Fruit fly (Drosophila melanogaster): Measurements from ENCODE around the gene Mt2.

Mt2 gene

dm6 chr2L:12093652-12094051 is 2.7 kb upstream of the Mt2 start:
- TF ChIP-seq E2f2 (GFP tag; IDR thresholded peaks at IDR 0.05) (peak; percentile 77), ind (GFP tag; optimal IDR thresholded peaks at IDR 0.05) (no peak), CG9797 (GFP tag; optimal IDR thresholded peaks at IDR 0.05) (peak; percentile 98), crp (GFP tag; optimal IDR thresholded peaks at IDR 0.05) (peak in 1 of 2 experiments; percentile 45), chm (GFP tag; IDR thresholded peaks at IDR 0.05) (no peak), Dp (GFP tag; optimal IDR thresholded peaks at IDR 0.05) (peak; percentile 75), CG15514 (GFP tag; optimal IDR thresholded peaks at IDR 0.05) (peak; percentile 85), corto (GFP tag; optimal IDR thresholded peaks at IDR 0.05) (no peak), CG4424 (GFP tag; optimal IDR thresholded peaks at IDR 0.05) (no peak), Med (GFP tag) (peak; percentile 53), YL-1 (GFP tag; optimal IDR thresholded peaks at IDR 0.05) (peak; percentile 72), tll (GFP tag; optimal IDR thresholded peaks at IDR 0.05) (peak in 1 of 2 experiments; percentile 72), cg (GFP tag; optimal IDR thresholded peaks at IDR 0.05) (no peak), CG12104 (GFP tag; optimal IDR thresholded peaks at IDR 0.05) (no peak), CG31224 (GFP tag; IDR thresholded peaks at IDR 0.05) (no peak), HmgZ (tag; optimal IDR thresholded peaks at IDR 0.05) (peak; percentile 69), stc (GFP tag; IDR thresholded peaks at IDR 0.05) (no peak), shn (GFP tag; optimal IDR thresholded peaks at IDR 0.05) (no peak), CG30431 (GFP tag; optimal IDR thresholded peaks at IDR 0.05) (no peak), Mad (GFP tag; optimal IDR thresholded peaks at IDR 0.05) (no peak), BtbVII (GFP tag; optimal IDR thresholded peaks at IDR 0.05) (no peak), wek (GFP tag; optimal IDR thresholded peaks at IDR 0.05) (no peak), trem (tag; optimal IDR thresholded peaks at IDR 0.05) (peak; percentile 53), yki (optimal IDR thresholded peaks at IDR 0.05) (no peak), CG6791 (GFP tag; IDR thresholded peaks at IDR 0.05; ENCODE audit: partially characterized antibody) (no peak), HLH3B (GFP tag; IDR thresholded peaks at IDR 0.05) (no peak), gcm (GFP tag; optimal IDR thresholded peaks at IDR 0.05) (no peak), C15 (GFP tag; IDR thresholded peaks at IDR 0.05) (no peak), CG16813 (GFP tag; IDR thresholded peaks at IDR 0.05; ENCODE audit: partially characterized antibody) (no peak), CG1603 (tag; optimal IDR thresholded peaks at IDR 0.05) (peak; percentile 74), CG12219 (GFP tag; optimal IDR thresholded peaks at IDR 0.05) (no peak), Rfx (GFP tag; IDR thresholded peaks at IDR 0.05) (peak; percentile 15; the same call in 1 of the 2 replicates), gsb (GFP tag; IDR thresholded peaks at IDR 0.05) (no peak), gt (GFP tag; IDR thresholded peaks at IDR 0.05) (no peak), CG2129 (GFP tag; IDR thresholded peaks at IDR 0.05; ENCODE audit: partially characterized antibody) (no peak), CG8359 (GFP tag; optimal IDR thresholded peaks at IDR 0.05; ENCODE audit: borderline replicate concordance) (no peak), CG3407 (GFP tag; optimal IDR thresholded peaks at IDR 0.05) (no peak), CG3163 (GFP tag; optimal IDR thresholded peaks at IDR 0.05) (no peak), CG31388 (GFP tag; optimal IDR thresholded peaks at IDR 0.05) (no peak), chinmo (GFP tag; IDR thresholded peaks at IDR 0.05; ENCODE audit: partially characterized antibody) (no peak), CG5953 (GFP tag; IDR thresholded peaks at IDR 0.05) (no peak), gsb-n (tag; optimal IDR thresholded peaks at IDR 0.05) (no peak), CG9215 (GFP tag; IDR thresholded peaks at IDR 0.05) (no peak), Nf-YA (GFP tag; IDR thresholded peaks at IDR 0.05) (no peak), CrebB (tag; optimal IDR thresholded peaks at IDR 0.05) (no peak), CG2116 (GFP tag; optimal IDR thresholded peaks at IDR 0.05) (peak; percentile 48), abd-A (tag; optimal IDR thresholded peaks at IDR 0.05) (no peak), salm (tag; optimal IDR thresholded peaks at IDR 0.05) (no peak), Myb (GFP tag; optimal IDR thresholded peaks at IDR 0.05) (peak; percentile 99), inv (GFP tag; IDR thresholded peaks at IDR 0.05; ENCODE audit: partially characterized antibody) (no peak), CG17359 (tag; optimal IDR thresholded peaks at IDR 0.05) (no peak)
